Worm (Caenorhabditis elegans) whole organism, L2 larva: ENCODE data around the gene npr-16.
A peak's percentile ranks its signal among the peaks of the same experiment; 100 is the strongest.

Source experiments
- C34F6.9 ChIP-seq: fragments of 150-350 bp; optimal IDR thresholded peaks from 2 replicates; lab custom pipeline; 2014; ENCODE audit warnings: missing biosample characterization, missing genetic modification characterization
- F13H6.1 ChIP-seq: sonication (generic microtip); optimal IDR thresholded peaks from 2 replicates; lab custom pipeline; 2016; ENCODE audit warnings: missing genetic modification characterization, missing compliant biosample characterization
- ZK546.5 ChIP-seq: sonication (generic microtip); optimal IDR thresholded peaks from 2 replicates; lab custom pipeline; 2017; ENCODE audit warnings: missing biosample characterization, missing genetic modification characterization
- aly-2 ChIP-seq: fragments of 150-350 bp; optimal IDR thresholded peaks from 2 replicates; lab custom pipeline; 2014; ENCODE audit warnings: missing biosample characterization, missing genetic modification characterization
- ama-1 ChIP-seq: fragments of 150-350 bp; optimal IDR thresholded peaks from 2 replicates; lab custom pipeline; 2018; ENCODE audit warnings: inconsistent platforms
- ceh-16 ChIP-seq: fragments of 150-350 bp; optimal IDR thresholded peaks from 2 replicates; lab custom pipeline; 2014; ENCODE audit warnings: missing biosample characterization, missing genetic modification characterization
- crh-2 ChIP-seq: sonication (generic microtip); optimal IDR thresholded peaks from 2 replicates; lab custom pipeline; 2017; ENCODE audit warnings: missing biosample characterization, missing genetic modification characterization
- dmd-4 ChIP-seq: sonication (generic microtip); optimal IDR thresholded peaks from 2 replicates; lab custom pipeline; 2017; ENCODE audit warnings: missing biosample characterization, missing genetic modification characterization
- egl-27 ChIP-seq: sonication (generic microtip); optimal IDR thresholded peaks from 3 replicates; lab custom pipeline; 2017; ENCODE audit warnings: missing biosample characterization, missing genetic modification reagents, missing genetic modification characterization
- elt-1 ChIP-seq: fragments of 150-350 bp; optimal IDR thresholded peaks from 2 replicates; lab custom pipeline; 2014; ENCODE audit warnings: missing biosample characterization, missing genetic modification characterization
- elt-3 ChIP-seq: sonication (generic microtip); optimal IDR thresholded peaks from 2 replicates; lab custom pipeline; 2017; ENCODE audit warnings: missing biosample characterization, missing genetic modification characterization
- fos-1 ChIP-seq: fragments of 150-350 bp; optimal IDR thresholded peaks from 2 replicates; lab custom pipeline; 2014; ENCODE audit warnings: missing biosample characterization, missing genetic modification characterization
- gmeb-1 ChIP-seq: fragments of 150-350 bp; optimal IDR thresholded peaks from 2 replicates; lab custom pipeline; 2014; ENCODE audit warnings: missing biosample characterization, missing genetic modification characterization
- lin-11 ChIP-seq: fragments of 150-350 bp; sonication (generic microtip); optimal IDR thresholded peaks from 2 replicates; lab custom pipeline; 2014; ENCODE audit warnings: missing biosample characterization, missing genetic modification characterization, inconsistent platforms, mixed read lengths
- mbf-1 ChIP-seq: sonication (generic microtip); optimal IDR thresholded peaks from 2 replicates; lab custom pipeline; 2017; ENCODE audit warnings: missing biosample characterization, missing genetic modification characterization
- mdl-1 ChIP-seq, 2 experiments: fragments of 150-350 bp in 1 of 2; sonication (generic microtip) in 1 of 2; optimal IDR thresholded peaks; 2 replicates each; lab custom pipeline; 2017; ENCODE audit warnings: missing biosample characterization in 2 of 2, missing genetic modification characterization in 2 of 2
- nhr-10 ChIP-seq: sonication (generic microtip); optimal IDR thresholded peaks from 2 replicates; lab custom pipeline; 2017; ENCODE audit warnings: missing biosample characterization, missing genetic modification characterization
- nhr-129 ChIP-seq: fragments of 150-350 bp; optimal IDR thresholded peaks from 2 replicates; lab custom pipeline; 2014; ENCODE audit warnings: missing biosample characterization, missing genetic modification characterization
- nhr-21 ChIP-seq: fragments of 150-350 bp; optimal IDR thresholded peaks from 2 replicates; lab custom pipeline; 2014; ENCODE audit warnings: missing biosample characterization, missing genetic modification characterization
- nhr-23 ChIP-seq: fragments of 150-350 bp; optimal IDR thresholded peaks from 2 replicates; lab custom pipeline; 2014; ENCODE audit warnings: missing biosample characterization, missing genetic modification reagents, missing genetic modification characterization
- nhr-237 ChIP-seq: fragments of 150-350 bp; optimal IDR thresholded peaks from 2 replicates; lab custom pipeline; 2014; ENCODE audit warnings: missing biosample characterization, missing genetic modification characterization
- nhr-25 ChIP-seq: fragments of 150-350 bp; sonication (generic microtip); optimal IDR thresholded peaks from 3 replicates; lab custom pipeline; 2014; ENCODE audit warnings: missing biosample characterization, missing genetic modification characterization
- nhr-6 ChIP-seq: fragments of 150-350 bp; optimal IDR thresholded peaks from 2 replicates; lab custom pipeline; 2014; ENCODE audit warnings: missing biosample characterization, missing genetic modification characterization
- nhr-77 ChIP-seq: fragments of 150-350 bp; optimal IDR thresholded peaks from 2 replicates; lab custom pipeline; 2014; ENCODE audit warnings: missing biosample characterization, missing genetic modification characterization
- peb-1 ChIP-seq: fragments of 150-350 bp; optimal IDR thresholded peaks from 2 replicates; lab custom pipeline; 2014; ENCODE audit warnings: missing biosample characterization, missing genetic modification characterization
- skn-1 ChIP-seq: sonication (generic microtip); optimal IDR thresholded peaks from 2 replicates; lab custom pipeline; 2017; ENCODE audit warnings: missing biosample characterization, missing genetic modification characterization
- sma-3 ChIP-seq: sonication (generic microtip); optimal IDR thresholded peaks from 2 replicates; lab custom pipeline; 2016; ENCODE audit warnings: missing genetic modification reagents, missing genetic modification characterization, missing compliant biosample characterization
- sma-9 ChIP-seq, 2 experiments: fragments of 150-350 bp in 1 of 2; sonication (generic microtip) in 1 of 2; optimal IDR thresholded peaks; 2 replicates each; lab custom pipeline; 2014 to 2016; ENCODE audit warnings: missing genetic modification characterization in 2 of 2, mild to moderate bottlenecking in 1 of 2, missing biosample characterization in 1 of 2, missing compliant biosample characterization in 1 of 2, missing genetic modification reagents in 1 of 2, moderate library complexity in 1 of 2
- unc-39 ChIP-seq: fragments of 150-350 bp; optimal IDR thresholded peaks from 2 replicates; lab custom pipeline; 2014; ENCODE audit warnings: missing biosample characterization, missing genetic modification characterization
- ztf-1 ChIP-seq: fragments of 200-800 bp; sonication (Bioruptor generic); conservative IDR thresholded peaks from 2 replicates; pipeline ENCODE4 v1.3.6; 2022; ENCODE audit warnings: missing genetic modification characterization, missing compliant biosample characterization
- ztf-11 ChIP-seq: sonication (generic microtip); optimal IDR thresholded peaks from 2 replicates; lab custom pipeline; 2017; ENCODE audit warnings: missing biosample characterization, missing genetic modification characterization
- ztf-4 ChIP-seq: fragments of 150-350 bp; optimal IDR thresholded peaks from 2 replicates; lab custom pipeline; 2014; ENCODE audit warnings: missing biosample characterization, missing genetic modification characterization

Gene npr-16

ce11 chrX:3488074-3488688 lies 30.4 kb upstream of the npr-16 start:
- TF ChIP-seq sma-9 (GFP tag; optimal IDR thresholded peaks at IDR 0.05; lab: Kevin White, UChicago) (no peak), sma-9 (tag; optimal IDR thresholded peaks at IDR 0.05; lab: Kevin White, UChicago) (no peak), elt-1 (no peak), elt-3 (tag; lab: Kevin White, UChicago) (no peak)
- TF ChIP-seq, all 48 proteins: peak for 0

ce11 chrX:3488993-3489392 lies 29.6 kb upstream of the npr-16 start, which contains the start of gene C12D12.3:
Gene C12D12.3, plus strand, starts transcription at chrX:3489293.
- TF ChIP-seq F13H6.1 (tag; lab: Kevin White, UChicago): no peak
- TF ChIP-seq elt-3 (tag; lab: Kevin White, UChicago): no peak
- TF ChIP-seq nhr-77 (tag; lab: Kevin White, UChicago): no peak
- TF ChIP-seq peb-1 (tag; lab: Kevin White, UChicago): no peak
- TF ChIP-seq ZK546.5: no peak
- TF ChIP-seq nhr-23 (tag; lab: Kevin White, UChicago): no peak
- TF ChIP-seq dmd-4 (tag; lab: Kevin White, UChicago): no peak
- TF ChIP-seq nhr-10: no peak
- TF ChIP-seq nhr-6 (tag; lab: Kevin White, UChicago): no peak
- no peak for TF ChIP-seq mbf-1
- TF ChIP-seq crh-2: no peak
- TF ChIP-seq unc-39 (tag; lab: Kevin White, UChicago): no peak
- no peak for TF ChIP-seq skn-1
- TF ChIP-seq C34F6.9: no peak
- TF ChIP-seq ztf-11 (tag; lab: Kevin White, UChicago): no peak
- no peak for TF ChIP-seq ceh-16 (tag; lab: Kevin White, UChicago)
- TF ChIP-seq aly-2 (tag; lab: Kevin White, UChicago): no peak
- TF ChIP-seq nhr-129 (tag; lab: Kevin White, UChicago): no peak
- TF ChIP-seq nhr-237 (tag; lab: Kevin White, UChicago): no peak
- TF ChIP-seq mdl-1 (tag; optimal IDR thresholded peaks at IDR 0.05; lab: Kevin White, UChicago): no peak
- TF ChIP-seq, all 48 proteins: peak for 0

- peak; percentile 20 for TF ChIP-seq sma-9 (GFP tag; optimal IDR thresholded peaks at IDR 0.05; lab: Kevin White, UChicago)
- no peak for TF ChIP-seq sma-9 (tag; optimal IDR thresholded peaks at IDR 0.05; lab: Kevin White, UChicago)
- TF ChIP-seq nhr-21: no peak
- peak; percentile 57 for TF ChIP-seq sma-3
Observed at ce11 chrX:3492431-3492830, 26.2 kb upstream of the npr-16 start.

ce11 chrX:3494634-3495033 lies 24.0 kb upstream of the npr-16 start:
- no peak for TF ChIP-seq ztf-1 (GFP tag; lab: Robert Waterston, UW)
- TF ChIP-seq F13H6.1 (tag; lab: Kevin White, UChicago): peak; percentile 36

ce11 chrX:3495776-3496175 lies 22.8 kb upstream of the npr-16 start, which contains the start of gene glt-1:
Gene glt-1, plus strand, starts transcription at chrX:3496026.
- no peak for TF ChIP-seq nhr-129 (tag; lab: Kevin White, UChicago)
- peak; percentile 41 for TF ChIP-seq fos-1
- no peak for TF ChIP-seq unc-39 (tag; lab: Kevin White, UChicago)
- TF ChIP-seq sma-9 (GFP tag; optimal IDR thresholded peaks at IDR 0.05; lab: Kevin White, UChicago): peak; percentile 53
- no peak for TF ChIP-seq sma-9 (tag; optimal IDR thresholded peaks at IDR 0.05; lab: Kevin White, UChicago)
- TF ChIP-seq sma-3: peak; percentile 27

- TF ChIP-seq nhr-129 (tag; lab: Kevin White, UChicago) (no peak), nhr-25 (tag; lab: Kevin White, UChicago) (no peak), ztf-4 (no peak), fos-1 (peak; percentile 24)
Observed at ce11 chrX:3498953-3499352, 19.6 kb upstream of the npr-16 start, which contains the start of gene C12D12.1. Gene C12D12.1, plus strand, starts transcription at chrX:3499253.

- TF ChIP-seq F13H6.1 (tag; lab: Kevin White, UChicago) (no peak), ztf-11 (tag; lab: Kevin White, UChicago) (no peak), ama-1 (lab: Kevin White, UChicago) (no peak), sma-9 (GFP tag; optimal IDR thresholded peaks at IDR 0.05; lab: Kevin White, UChicago) (no peak), sma-9 (tag; optimal IDR thresholded peaks at IDR 0.05; lab: Kevin White, UChicago) (no peak), elt-3 (tag; lab: Kevin White, UChicago) (no peak), mbf-1 (no peak), fos-1 (peak; percentile 70), egl-27 (tag; lab: Kevin White, UChicago) (no peak), gmeb-1 (tag; lab: Kevin White, UChicago) (no peak), nhr-25 (tag; lab: Kevin White, UChicago) (no peak), crh-2 (peak; percentile 30), lin-11 (tag; lab: Kevin White, UChicago) (no peak)
Observed at ce11 chrX:3499867-3500266, 18.7 kb upstream of the npr-16 start.
